Worm (Caenorhabditis elegans) whole organism, L4 larva: ENCODE measurements around the gene lsd-1.

Experiments
- dmd-8 ChIP-seq: fragments of 200-800 bp; sonication (Bioruptor generic); IDR thresholded peaks from 2 replicates; pipeline ENCODE4 v1.3.6; 2022; ENCODE audit warnings: missing genetic modification characterization, missing compliant biosample characterization
- hlh-11 ChIP-seq: fragments of 200-800 bp; sonication (Bioruptor generic); optimal IDR thresholded peaks from 2 replicates; lab custom pipeline; 2018; ENCODE audit warnings: mild to moderate bottlenecking, missing genetic modification characterization, missing compliant biosample characterization
- mdl-1 ChIP-seq, 2 experiments: fragments of 150-350 bp in 1 of 2; sonication (generic microtip) in 1 of 2; optimal IDR thresholded peaks; 2 replicates each; lab custom pipeline; 2014 to 2017; ENCODE audit warnings: missing biosample characterization in 2 of 2, missing genetic modification characterization in 2 of 2
- nhr-25 ChIP-seq: sonication (generic microtip); optimal IDR thresholded peaks from 2 replicates; lab custom pipeline; 2017; ENCODE audit warnings: missing genetic modification characterization, mild to moderate bottlenecking, missing compliant biosample characterization, antibody characterized with exemption, moderate library complexity, borderline replicate concordance; ENCODE audit not compliant: insufficient read depth
- unc-130 ChIP-seq: sonication (generic microtip); optimal IDR thresholded peaks from 2 replicates; lab custom pipeline; 2016; ENCODE audit warnings: missing genetic modification reagents, missing genetic modification characterization, missing compliant biosample characterization
- unc-62 ChIP-seq, 3 experiments: fragments of 150-350 bp in 1 of 3; sonication (generic microtip); optimal IDR thresholded peaks in 2 of 3; peaks in 1 of 3; 1 replicate in 1 of 3; 2 replicates in 2 of 3; lab custom pipeline; 2014 to 2017; ENCODE audit warnings: missing biosample characterization in 3 of 3, missing genetic modification characterization in 3 of 3, missing genetic modification reagents in 3 of 3, missing genotype in 1 of 3
- zag-1 ChIP-seq: fragments of 150-350 bp; optimal IDR thresholded peaks from 2 replicates; lab custom pipeline; 2014; ENCODE audit warnings: missing biosample characterization, missing genetic modification characterization

DNA sequence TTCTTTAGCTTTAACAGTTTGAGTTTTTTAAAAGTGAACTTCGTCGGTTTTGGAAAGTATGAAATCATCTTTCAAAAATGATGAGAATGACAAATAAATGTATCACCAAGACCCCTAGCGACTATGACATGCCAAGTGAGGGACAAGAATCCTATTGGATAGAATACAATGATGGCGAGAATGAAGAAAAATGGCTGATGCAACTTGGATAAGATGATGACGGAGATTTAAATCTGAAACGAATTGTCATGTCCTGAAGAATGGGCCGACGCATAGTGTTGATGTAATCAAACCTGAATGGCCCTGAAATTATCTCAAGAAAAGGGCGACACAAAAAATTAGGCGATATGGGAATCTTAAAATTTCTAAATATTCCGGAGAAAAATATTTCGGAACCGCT is 15.0 kb downstream of the lsd-1 start:
- TF ChIP-seq hlh-11 (tag; lab: Kevin White, UChicago) (no peak), nhr-25 (tag; lab: Kevin White, UChicago) (no peak), unc-130 (GFP tag; lab: Kevin White, UChicago) (no peak), mdl-1 (tag; optimal IDR thresholded peaks at IDR 0.05; lab: Kevin White, UChicago) (no peak), dmd-8 (GFP tag; lab: Robert Waterston, UW) (no peak), zag-1 (no peak), unc-62 (GFP tag; optimal IDR thresholded peaks at IDR 0.05 in 1 of 2; lab: Kevin White, UChicago) (no peak), unc-62 (tag; optimal IDR thresholded peaks at IDR 0.05; lab: Kevin White, UChicago) (no peak)
